Worm (Caenorhabditis elegans): Measurements from ENCODE around the gene eef-1A.1.

- TF ChIP-seq nhr-77 (tag; optimal IDR thresholded peaks at IDR 0.05) = no peak
- TF ChIP-seq R02D3.7 (tag; optimal IDR thresholded peaks at IDR 0.05) = no peak
- no peak for TF ChIP-seq unc-39 (tag; optimal IDR thresholded peaks at IDR 0.05)
- TF ChIP-seq nhr-25 (tag; optimal IDR thresholded peaks at IDR 0.05) = no peak
- TF ChIP-seq unc-62 (GFP tag; optimal IDR thresholded peaks at IDR 0.05) = no peak
- no peak for TF ChIP-seq mbf-1 (tag; optimal IDR thresholded peaks at IDR 0.05)
- no peak for TF ChIP-seq fos-1 (tag; optimal IDR thresholded peaks at IDR 0.05)
- TF ChIP-seq egl-27 (tag; optimal IDR thresholded peaks at IDR 0.05) = no peak
- TF ChIP-seq zag-1 (tag; optimal IDR thresholded peaks at IDR 0.05) = no peak
- no peak for TF ChIP-seq mdl-1 (tag; optimal IDR thresholded peaks at IDR 0.05)
- TF ChIP-seq lin-13 (GFP tag; optimal IDR thresholded peaks at IDR 0.05) = no peak
- no peak for TF ChIP-seq ceh-82 (tag; optimal IDR thresholded peaks at IDR 0.05)
Measured at ce11 chrIII:6989900-6990299, 18.4 kb upstream of the eef-1A.1 start, which contains the start of gene prk-1.
